Comparison of ENCODE assay signal across 4 worm cellular contexts in genomic region chrIV:560314-560713, ce11.
TF ChIP-seq lines count a peak whose summit lies in the region.

No protein-coding gene starts in this region.

TF ChIP-seq in whole organism, L1 larva, 84 proteins besides CTCF, POLR2A, EP300 and RAD21:
- TF ChIP-seq ets-5 (GFP tag; IDR thresholded peaks at IDR 0.05; lab: Robert Waterston, UW) (no peak), tbx-2 (tag; optimal IDR thresholded peaks at IDR 0.05; lab: Kevin White, UChicago) (no peak), lsy-2 (tag; optimal IDR thresholded peaks at IDR 0.05; lab: Kevin White, UChicago) (no peak), ztf-4 (tag; optimal IDR thresholded peaks at IDR 0.05; lab: Kevin White, UChicago) (no peak), lin-39 (tag; optimal IDR thresholded peaks at IDR 0.05; lab: Kevin White, UChicago) (no peak), nhr-85 (tag; lab: Kevin White, UChicago) (peak; percentile 7)

TF ChIP-seq in whole organism, early embryonic, 17 proteins besides CTCF, POLR2A, EP300 and RAD21:
- no peak for TF ChIP-seq ceh-13 (GFP tag; optimal IDR thresholded peaks at IDR 0.05; lab: Kevin White, UChicago)
- TF ChIP-seq sea-1 (GFP tag; conservative IDR thresholded peaks at IDR 0.05; lab: Robert Waterston, UW): no peak
- no peak for TF ChIP-seq hmg-4 (GFP tag; optimal IDR thresholded peaks at IDR 0.05; lab: Kevin White, UChicago)
- TF ChIP-seq ets-7 (tag; optimal IDR thresholded peaks at IDR 0.05; lab: Kevin White, UChicago): peak; percentile 23
- TF ChIP-seq ceh-36 (tag; optimal IDR thresholded peaks at IDR 0.05; lab: Kevin White, UChicago): peak; percentile 12
- no peak for TF ChIP-seq hmbx-1 (tag; optimal IDR thresholded peaks at IDR 0.05; lab: Kevin White, UChicago)

TF ChIP-seq in whole organism, late embryonic, 69 proteins besides CTCF, POLR2A, EP300 and RAD21:
- peak; percentile 9 for TF ChIP-seq ceh-34 (tag; optimal IDR thresholded peaks at IDR 0.05; lab: Kevin White, UChicago)
- no peak for TF ChIP-seq K02D7.2 (tag; optimal IDR thresholded peaks at IDR 0.05; lab: Kevin White, UChicago)

TF ChIP-seq in whole organism, mixed stage, embryonic, 35 proteins besides CTCF, POLR2A, EP300 and RAD21:
- TF ChIP-seq nhr-12 (tag; optimal IDR thresholded peaks at IDR 0.05; lab: Kevin White, UChicago) (no peak), hlh-1 (tag; optimal IDR thresholded peaks at IDR 0.05; lab: Kevin White, UChicago) (no peak), mep-1 (tag; optimal IDR thresholded peaks at IDR 0.05; lab: Kevin White, UChicago) (no peak), ham-2 (GFP tag; optimal IDR thresholded peaks at IDR 0.05; lab: Kevin White, UChicago) (no peak), nhr-237 (tag; optimal IDR thresholded peaks at IDR 0.05; lab: Kevin White, UChicago) (no peak), tbx-8 (GFP tag; optimal IDR thresholded peaks at IDR 0.05; lab: Kevin White, UChicago) (no peak), ces-1 (GFP tag; optimal IDR thresholded peaks at IDR 0.05; lab: Kevin White, UChicago) (peak; percentile 13), ceh-39 (tag; optimal IDR thresholded peaks at IDR 0.05; lab: Kevin White, UChicago) (no peak), nhr-2 (tag; optimal IDR thresholded peaks at IDR 0.05; lab: Kevin White, UChicago) (peak; percentile 66), ceh-83 (GFP tag; optimal IDR thresholded peaks at IDR 0.05; lab: Kevin White, UChicago) (no peak), nhr-28 (tag; optimal IDR thresholded peaks at IDR 0.05; lab: Kevin White, UChicago) (no peak)
